Worm (Caenorhabditis elegans): Measurements from ENCODE around the gene Y54G11A.3.

ce11 chrII:14318027-14318426 is 41.6 kb downstream of the Y54G11A.3 start, which contains the start of gene Y54G11A.14:
- TF ChIP-seq egl-27 (tag; optimal IDR thresholded peaks at IDR 0.05) (no peak), nhr-28 (tag; optimal IDR thresholded peaks at IDR 0.05) (no peak), ama-1 (optimal IDR thresholded peaks at IDR 0.05) (no peak), dve-1 (tag; optimal IDR thresholded peaks at IDR 0.05; ENCODE audit: insufficient read depth) (no peak), unc-62 (GFP tag; optimal IDR thresholded peaks at IDR 0.05 in 1 of 2) (no peak), unc-62 (tag; optimal IDR thresholded peaks at IDR 0.05) (no peak), fos-1 (tag; optimal IDR thresholded peaks at IDR 0.05) (no peak), hlh-11 (tag; optimal IDR thresholded peaks at IDR 0.05) (no peak), nhr-11 (tag; optimal IDR thresholded peaks at IDR 0.05) (no peak), lir-3 (tag; optimal IDR thresholded peaks at IDR 0.05) (no peak), ceh-82 (tag; optimal IDR thresholded peaks at IDR 0.05) (no peak)
